Worm (Caenorhabditis elegans): Measurements from ENCODE around the gene C35D10.12.

C35D10.12 gene

ce11 chrIII:4861744-4862401 is 12.7 kb downstream of the C35D10.12 start, which contains the start of the genes C35D10.10 and C35D10.5:
Gene C35D10.10, minus strand, starts transcription at chrIII:4861794.
Gene C35D10.5, plus strand, starts transcription at chrIII:4862351.
- TF ChIP-seq unc-120 (tag; optimal IDR thresholded peaks at IDR 0.05; ENCODE audit: poor library complexity, severe bottlenecking): no peak
- no peak for TF ChIP-seq snpc-4 (tag; optimal IDR thresholded peaks at IDR 0.05)
- TF ChIP-seq elt-1 (tag; optimal IDR thresholded peaks at IDR 0.05; ENCODE audit: borderline replicate concordance, insufficient read depth): no peak
- no peak for TF ChIP-seq bed-3 (GFP tag; optimal IDR thresholded peaks at IDR 0.05)
- TF ChIP-seq mep-1 (tag; optimal IDR thresholded peaks at IDR 0.05): no peak
- no peak for TF ChIP-seq nhr-28 (tag; optimal IDR thresholded peaks at IDR 0.05)
- TF ChIP-seq blmp-1 (tag; optimal IDR thresholded peaks at IDR 0.05): no peak
- no peak for TF ChIP-seq nhr-2 (tag; optimal IDR thresholded peaks at IDR 0.05)
- TF ChIP-seq tbx-8 (GFP tag; optimal IDR thresholded peaks at IDR 0.05): no peak
- TF ChIP-seq sem-2 (GFP tag; optimal IDR thresholded peaks at IDR 0.05): no peak
- no peak for TF ChIP-seq ztf-11 (tag; optimal IDR thresholded peaks at IDR 0.05)
- TF ChIP-seq hlh-1 (tag; optimal IDR thresholded peaks at IDR 0.05): no peak
- no peak for TF ChIP-seq ham-2 (GFP tag; optimal IDR thresholded peaks at IDR 0.05)
- TF ChIP-seq nhr-237 (tag; optimal IDR thresholded peaks at IDR 0.05): no peak
- no peak for TF ChIP-seq sptf-1 (tag; optimal IDR thresholded peaks at IDR 0.05)
- no peak for TF ChIP-seq pha-4 (tag; optimal IDR thresholded peaks at IDR 0.05)
- no peak for TF ChIP-seq elt-3 (tag; optimal IDR thresholded peaks at IDR 0.05)
- TF ChIP-seq ces-1 (GFP tag; optimal IDR thresholded peaks at IDR 0.05): no peak
- TF ChIP-seq nhr-12 (tag; optimal IDR thresholded peaks at IDR 0.05): no peak
- TF ChIP-seq lin-13 (tag; optimal IDR thresholded peaks at IDR 0.05): no peak

ce11 chrIII:4859039-4859438 is 15.5 kb downstream of the C35D10.12 start, which contains the start of gene C35D10.6:
Gene C35D10.6, plus strand, starts transcription at chrIII:4859339.
- no peak for TF ChIP-seq elt-1 (tag; optimal IDR thresholded peaks at IDR 0.05; ENCODE audit: borderline replicate concordance, insufficient read depth)
- TF ChIP-seq nhr-28 (tag; optimal IDR thresholded peaks at IDR 0.05): no peak
- TF ChIP-seq nhr-237 (tag; optimal IDR thresholded peaks at IDR 0.05): no peak
- no peak for TF ChIP-seq ceh-83 (GFP tag; optimal IDR thresholded peaks at IDR 0.05)

ce11 chrIII:4856992-4857391 is 17.6 kb downstream of the C35D10.12 start:
- TF ChIP-seq flh-1 (GFP tag; optimal IDR thresholded peaks at IDR 0.05) (no peak), nhr-12 (tag; optimal IDR thresholded peaks at IDR 0.05) (no peak), nhr-237 (tag; optimal IDR thresholded peaks at IDR 0.05) (no peak), nhr-76 (tag; optimal IDR thresholded peaks at IDR 0.05) (no peak)

DNA sequence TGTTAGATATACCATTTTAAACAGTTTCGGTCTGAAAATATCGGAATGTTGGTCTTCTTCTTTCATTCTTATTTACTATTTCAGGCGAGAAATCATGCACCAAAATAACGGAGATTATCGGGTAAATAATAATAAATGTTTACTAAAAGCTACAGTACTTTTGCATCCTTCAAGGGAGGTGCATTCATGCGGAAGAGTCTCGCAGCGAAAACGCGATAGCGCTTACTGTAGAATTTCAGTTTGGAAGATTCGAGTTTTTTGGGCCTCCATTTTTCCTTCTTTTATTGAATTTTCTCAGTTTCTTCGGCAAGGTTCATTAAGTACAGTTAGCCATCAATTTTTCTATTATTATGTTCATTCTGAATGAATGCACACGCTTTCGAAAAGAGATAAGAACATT is 18.5 kb downstream of the C35D10.12 start, which contains the start of gene C35D10.7:
Gene C35D10.7 (plus strand): TSS at position 85 of the 400 bp plus-strand sequence.
- no peak for TF ChIP-seq ces-1 (GFP tag; optimal IDR thresholded peaks at IDR 0.05)

DNA sequence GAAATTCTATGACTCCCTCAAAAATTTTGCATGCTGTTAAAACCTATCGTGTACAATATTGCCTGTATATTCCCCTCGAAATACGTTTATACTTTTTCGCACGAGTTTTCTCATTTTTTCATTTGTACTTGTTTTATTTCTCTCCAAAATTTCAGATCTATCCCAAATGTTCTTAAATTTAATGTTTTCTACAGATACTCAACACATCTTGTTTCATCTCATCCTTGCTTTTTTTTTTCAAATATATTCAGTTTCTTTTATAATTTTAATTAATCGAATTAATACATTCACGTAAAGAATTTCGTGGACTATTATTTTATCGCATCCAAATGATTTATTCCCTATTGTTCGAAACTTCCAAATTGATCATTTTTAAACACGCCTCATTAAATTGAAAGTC is 19.7 kb downstream of the C35D10.12 start, which contains the start of gene C35D10.8:
Gene C35D10.8 (plus strand): TSS at position 301 of the 400 bp plus-strand sequence.
- TF ChIP-seq nhr-237 (tag; optimal IDR thresholded peaks at IDR 0.05) (no peak), unc-120 (tag; optimal IDR thresholded peaks at IDR 0.05; ENCODE audit: poor library complexity, severe bottlenecking) (no peak), bed-3 (GFP tag; optimal IDR thresholded peaks at IDR 0.05) (no peak), ztf-11 (tag; optimal IDR thresholded peaks at IDR 0.05) (no peak), nhr-28 (tag; optimal IDR thresholded peaks at IDR 0.05) (no peak), nhr-76 (tag; optimal IDR thresholded peaks at IDR 0.05) (no peak), tbx-8 (GFP tag; optimal IDR thresholded peaks at IDR 0.05) (no peak), ces-1 (GFP tag; optimal IDR thresholded peaks at IDR 0.05) (no peak), ceh-43 (GFP tag; optimal IDR thresholded peaks at IDR 0.05) (no peak), unc-62 (GFP tag; optimal IDR thresholded peaks at IDR 0.05) (no peak), drap-1 (GFP tag; optimal IDR thresholded peaks at IDR 0.05) (no peak), ceh-83 (GFP tag; optimal IDR thresholded peaks at IDR 0.05) (no peak), zip-8 (tag; optimal IDR thresholded peaks at IDR 0.05) (no peak), cnd-1 (tag; optimal IDR thresholded peaks at IDR 0.05) (no peak), elt-3 (tag; optimal IDR thresholded peaks at IDR 0.05) (no peak), sem-2 (GFP tag; optimal IDR thresholded peaks at IDR 0.05) (no peak), nhr-12 (tag; optimal IDR thresholded peaks at IDR 0.05) (no peak)

ce11 chrIII:4852025-4852424 is 22.5 kb downstream of the C35D10.12 start, which contains the start of gene ced-4:
Gene ced-4, plus strand, starts transcription at chrIII:4852325.
- TF ChIP-seq lin-32 (GFP tag; optimal IDR thresholded peaks at IDR 0.05): no peak
- TF ChIP-seq ces-1 (GFP tag; optimal IDR thresholded peaks at IDR 0.05): no peak
- no peak for TF ChIP-seq mep-1 (tag; optimal IDR thresholded peaks at IDR 0.05)
- TF ChIP-seq mab-5 (tag; optimal IDR thresholded peaks at IDR 0.05): no peak
- no peak for TF ChIP-seq nhr-12 (tag; optimal IDR thresholded peaks at IDR 0.05)
- TF ChIP-seq nhr-28 (tag; optimal IDR thresholded peaks at IDR 0.05): no peak
- no peak for TF ChIP-seq unc-39 (tag; optimal IDR thresholded peaks at IDR 0.05)
- TF ChIP-seq lsy-2 (tag; optimal IDR thresholded peaks at IDR 0.05): no peak
- no peak for TF ChIP-seq pha-4 (tag; optimal IDR thresholded peaks at IDR 0.05)
- TF ChIP-seq snpc-4 (tag; optimal IDR thresholded peaks at IDR 0.05): no peak
- no peak for TF ChIP-seq hlh-1 (tag; optimal IDR thresholded peaks at IDR 0.05)
- no peak for TF ChIP-seq cnd-1 (tag; optimal IDR thresholded peaks at IDR 0.05)
- no peak for TF ChIP-seq blmp-1 (tag; optimal IDR thresholded peaks at IDR 0.05)
- no peak for TF ChIP-seq nhr-237 (tag; optimal IDR thresholded peaks at IDR 0.05)
- TF ChIP-seq M03D4.4 (tag; optimal IDR thresholded peaks at IDR 0.05): no peak
